Worm (Caenorhabditis elegans) whole organism, mixed stage, embryonic: ENCODE measurements around the gene F35F10.5.

Experiments
- M03D4.4 ChIP-seq: sonication (generic microtip); optimal IDR thresholded peaks from 2 replicates; lab custom pipeline; 2017; ENCODE audit warnings: mild to moderate bottlenecking, missing genetic modification characterization, missing compliant biosample characterization
- ceh-39 ChIP-seq: fragments of 150-350 bp; optimal IDR thresholded peaks from 2 replicates; lab custom pipeline; 2014; ENCODE audit warnings: missing biosample characterization, missing genetic modification characterization
- ceh-43 ChIP-seq: fragments of 200-800 bp; sonication (Bioruptor generic); optimal IDR thresholded peaks from 2 replicates; lab custom pipeline; 2018; ENCODE audit warnings: mild to moderate bottlenecking, missing genetic modification characterization, moderate library complexity, missing compliant biosample characterization
- ceh-83 ChIP-seq: fragments of 200-800 bp; sonication (Bioruptor generic); optimal IDR thresholded peaks from 2 replicates; lab custom pipeline; 2018; ENCODE audit warnings: mild to moderate bottlenecking, missing genetic modification characterization, missing compliant biosample characterization
- ces-1 ChIP-seq: fragments of 150-350 bp; optimal IDR thresholded peaks from 2 replicates; lab custom pipeline; 2014; ENCODE audit warnings: missing biosample characterization, missing genetic modification reagents, missing genetic modification characterization
- cnd-1 ChIP-seq: fragments of 200-800 bp; sonication (Bioruptor generic); optimal IDR thresholded peaks from 2 replicates; lab custom pipeline; 2018; ENCODE audit warnings: mild to moderate bottlenecking, missing genetic modification characterization, missing compliant biosample characterization
- drap-1 ChIP-seq: fragments of 200-800 bp; sonication (Bioruptor generic); optimal IDR thresholded peaks from 3 replicates; lab custom pipeline; 2018; ENCODE audit warnings: mild to moderate bottlenecking, missing genetic modification characterization, missing compliant biosample characterization
- elt-1 ChIP-seq: sonication (generic microtip); optimal IDR thresholded peaks from 2 replicates; lab custom pipeline; 2017; ENCODE audit warnings: missing genetic modification characterization, mild to moderate bottlenecking, missing compliant biosample characterization, antibody characterized with exemption, moderate library complexity, borderline replicate concordance; ENCODE audit not compliant: insufficient read depth
- elt-3 ChIP-seq: fragments of 150-350 bp; optimal IDR thresholded peaks from 2 replicates; lab custom pipeline; 2014; ENCODE audit warnings: missing biosample characterization, missing genetic modification characterization
- ham-2 ChIP-seq: fragments of 200-800 bp; sonication (Bioruptor generic); optimal IDR thresholded peaks from 2 replicates; lab custom pipeline; 2018; ENCODE audit warnings: mild to moderate bottlenecking, missing genetic modification characterization, missing compliant biosample characterization
- hlh-1 ChIP-seq: fragments of 150-350 bp; optimal IDR thresholded peaks from 2 replicates; lab custom pipeline; 2014; ENCODE audit warnings: missing biosample characterization, missing genetic modification reagents, missing genetic modification characterization
- lin-13 ChIP-seq: fragments of 150-350 bp; optimal IDR thresholded peaks from 2 replicates; lab custom pipeline; 2014; ENCODE audit warnings: missing biosample characterization, missing genetic modification characterization
- lin-32 ChIP-seq: fragments of 200-800 bp; sonication (Bioruptor generic); optimal IDR thresholded peaks from 2 replicates; lab custom pipeline; 2018; ENCODE audit warnings: mild to moderate bottlenecking, missing genetic modification characterization, missing compliant biosample characterization
- lsy-2 ChIP-seq: fragments of 150-350 bp; optimal IDR thresholded peaks from 2 replicates; lab custom pipeline; 2014; ENCODE audit warnings: missing biosample characterization, missing genetic modification characterization
- mab-5 ChIP-seq: fragments of 150-350 bp; optimal IDR thresholded peaks from 2 replicates; lab custom pipeline; 2014; ENCODE audit warnings: missing biosample characterization, missing genetic modification characterization
- mep-1 ChIP-seq: fragments of 150-350 bp; optimal IDR thresholded peaks from 2 replicates; lab custom pipeline; 2017; ENCODE audit warnings: missing biosample characterization, missing genetic modification reagents, missing genetic modification characterization, inconsistent platforms
- mls-2 ChIP-seq: sonication (generic microtip); optimal IDR thresholded peaks from 2 replicates; lab custom pipeline; 2016; ENCODE audit warnings: mild to moderate bottlenecking, missing genetic modification characterization, moderate library complexity, missing compliant biosample characterization
- nhr-12 ChIP-seq: fragments of 150-350 bp; optimal IDR thresholded peaks from 2 replicates; lab custom pipeline; 2014; ENCODE audit warnings: missing biosample characterization, missing genetic modification characterization
- nhr-2 ChIP-seq: fragments of 150-350 bp; optimal IDR thresholded peaks from 2 replicates; lab custom pipeline; 2014; ENCODE audit warnings: missing biosample characterization, missing genetic modification characterization
- nhr-76 ChIP-seq: sonication (generic microtip); optimal IDR thresholded peaks from 2 replicates; lab custom pipeline; 2017; ENCODE audit warnings: missing biosample characterization, missing genetic modification characterization
- pha-4 ChIP-seq: fragments of 150-350 bp; optimal IDR thresholded peaks from 2 replicates; lab custom pipeline; 2018; ENCODE audit warnings: missing biosample characterization, missing genetic modification reagents, missing genetic modification characterization
- sem-2 ChIP-seq: fragments of 200-800 bp; sonication (Bioruptor generic); optimal IDR thresholded peaks from 2 replicates; lab custom pipeline; 2018; ENCODE audit warnings: mild to moderate bottlenecking, missing genetic modification characterization, missing compliant biosample characterization
- snpc-4 ChIP-seq: fragments of 150-350 bp; optimal IDR thresholded peaks from 2 replicates; lab custom pipeline; 2014; ENCODE audit warnings: missing biosample characterization, missing genetic modification characterization
- sptf-1 ChIP-seq: sonication (generic microtip); optimal IDR thresholded peaks from 2 replicates; lab custom pipeline; 2017; ENCODE audit warnings: mild to moderate bottlenecking, missing genetic modification characterization, moderate library complexity, missing compliant biosample characterization
- tbx-8 ChIP-seq: fragments of 200-800 bp; sonication (Bioruptor generic); optimal IDR thresholded peaks from 2 replicates; lab custom pipeline; 2018; ENCODE audit warnings: mild to moderate bottlenecking, missing genetic modification characterization, moderate library complexity, missing compliant biosample characterization
- unc-120 ChIP-seq: sonication (generic microtip); optimal IDR thresholded peaks from 2 replicates; lab custom pipeline; 2017; ENCODE audit warnings: missing genetic modification characterization, missing compliant biosample characterization; ENCODE audit not compliant: poor library complexity, severe bottlenecking
- unc-39 ChIP-seq: fragments of 150-350 bp; optimal IDR thresholded peaks from 2 replicates; lab custom pipeline; 2014; ENCODE audit warnings: missing biosample characterization, missing genetic modification characterization
- unc-62 ChIP-seq: fragments of 150-350 bp; optimal IDR thresholded peaks from 2 replicates; lab custom pipeline; 2014; ENCODE audit warnings: missing biosample characterization, missing genetic modification reagents, missing genetic modification characterization
- zip-8 ChIP-seq: fragments of 150-350 bp; optimal IDR thresholded peaks from 2 replicates; lab custom pipeline; 2014; ENCODE audit warnings: missing biosample characterization, missing genetic modification characterization
- ztf-11 ChIP-seq: fragments of 150-350 bp; optimal IDR thresholded peaks from 2 replicates; lab custom pipeline; 2014; ENCODE audit warnings: missing biosample characterization, missing genetic modification characterization

The F35F10.5 gene

DNA sequence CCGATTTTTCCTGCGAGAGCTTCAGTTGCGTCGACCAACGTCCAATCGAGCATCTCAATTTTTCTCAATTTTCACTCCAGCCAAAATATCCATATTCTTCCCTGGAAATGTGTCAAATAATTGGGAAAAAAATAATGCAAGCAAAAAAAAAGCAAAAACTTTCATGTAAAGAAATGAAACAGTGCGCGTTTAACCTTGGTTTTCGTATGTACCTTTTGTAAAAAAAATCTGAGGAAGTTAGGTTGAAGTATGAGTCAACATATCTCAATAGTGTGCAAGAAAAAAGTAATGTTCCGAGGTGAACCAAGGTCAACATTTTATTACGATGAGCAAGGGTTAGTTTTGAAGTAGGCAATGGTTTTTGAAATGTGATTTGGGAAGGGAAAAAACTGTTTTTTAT is 34.6 kb upstream of the F35F10.5 start, which contains the start of gene T28A11.13:
TSS of gene T28A11.13 (minus strand) at position 101 of the 400 bp plus-strand sequence.
- no peak for TF ChIP-seq mep-1 (tag; lab: Kevin White, UChicago)
- no peak for TF ChIP-seq unc-120
- no peak for TF ChIP-seq drap-1
- no peak for TF ChIP-seq elt-3 (tag; lab: Kevin White, UChicago)
- no peak for TF ChIP-seq M03D4.4 (tag; lab: Kevin White, UChicago)
- TF ChIP-seq ztf-11: no peak
- TF ChIP-seq ceh-43 (GFP tag; lab: Kevin White, UChicago): no peak
- no peak for TF ChIP-seq mab-5 (tag; lab: Kevin White, UChicago)
- no peak for TF ChIP-seq sem-2 (GFP tag; lab: Kevin White, UChicago)
- TF ChIP-seq cnd-1 (tag; lab: Kevin White, UChicago): no peak
- TF ChIP-seq ham-2 (GFP tag; lab: Kevin White, UChicago): no peak
- TF ChIP-seq elt-1 (tag; lab: Kevin White, UChicago): no peak
- TF ChIP-seq, all 35 proteins: peak for 0

DNA sequence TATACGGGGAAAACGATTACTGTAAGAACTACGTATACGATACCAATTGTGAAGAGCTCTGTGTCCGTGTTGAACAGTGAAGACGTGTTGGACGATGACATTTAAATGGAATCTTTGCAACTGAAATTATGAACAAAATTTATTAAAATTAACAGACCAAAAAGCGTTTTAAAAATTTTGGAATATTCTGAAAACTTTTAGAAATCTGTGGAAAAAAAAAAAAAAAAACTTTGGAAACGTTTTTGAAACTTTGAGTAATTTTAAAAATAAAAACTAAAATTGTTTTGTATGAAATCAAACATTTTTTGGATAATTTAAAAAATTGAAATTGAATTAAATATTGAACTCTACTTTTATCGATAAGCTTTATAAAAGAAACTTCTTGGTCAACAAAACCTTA is 28.7 kb upstream of the F35F10.5 start, which contains the start of gene srt-63:
TSS of gene srt-63 (minus strand) at position 101 of the 400 bp plus-strand sequence.
- TF ChIP-seq elt-3 (tag; lab: Kevin White, UChicago) (no peak), mab-5 (tag; lab: Kevin White, UChicago) (no peak), sptf-1 (tag; lab: Kevin White, UChicago) (no peak), nhr-76 (no peak), ceh-83 (no peak), ceh-39 (tag; lab: Kevin White, UChicago) (no peak)

DNA sequence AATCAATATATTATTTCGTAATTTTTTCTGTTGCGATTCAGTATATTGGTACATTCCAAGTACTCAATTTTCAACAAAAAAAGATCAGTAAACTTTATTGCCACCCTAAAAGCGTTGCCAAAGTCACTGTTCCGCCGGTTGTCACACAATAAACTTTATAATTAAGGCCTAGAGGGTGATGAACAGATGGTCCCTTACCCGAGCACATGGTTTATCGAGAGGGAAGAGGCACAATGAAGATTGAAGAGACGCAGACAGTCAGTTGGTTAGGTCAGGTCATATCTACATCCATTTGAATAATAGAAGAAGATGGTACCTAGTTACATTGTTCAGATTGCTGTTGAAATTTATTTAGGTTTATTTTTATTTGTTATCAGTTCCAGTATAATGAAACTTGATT is 27.9 kb upstream of the F35F10.5 start:
- no peak for TF ChIP-seq mab-5 (tag; lab: Kevin White, UChicago)
- no peak for TF ChIP-seq ham-2 (GFP tag; lab: Kevin White, UChicago)
- TF ChIP-seq mep-1 (tag; lab: Kevin White, UChicago): peak; percentile 14
- no peak for TF ChIP-seq ztf-11
- no peak for TF ChIP-seq elt-3 (tag; lab: Kevin White, UChicago)
- TF ChIP-seq pha-4: no peak
- TF ChIP-seq sem-2 (GFP tag; lab: Kevin White, UChicago): no peak
- peak; percentile 87 for TF ChIP-seq hlh-1 (tag; lab: Kevin White, UChicago)
- no peak for TF ChIP-seq ceh-39 (tag; lab: Kevin White, UChicago)
- no peak for TF ChIP-seq snpc-4 (tag; lab: Kevin White, UChicago)
- TF ChIP-seq tbx-8 (GFP tag; lab: Kevin White, UChicago): no peak
- peak; percentile 88 for TF ChIP-seq lin-32
- peak; percentile 61 for TF ChIP-seq nhr-2 (tag; lab: Kevin White, UChicago)
- no peak for TF ChIP-seq unc-62 (GFP tag; lab: Kevin White, UChicago)
- TF ChIP-seq ces-1: no peak
- no peak for TF ChIP-seq nhr-12 (tag; lab: Kevin White, UChicago)
- no peak for TF ChIP-seq zip-8
- TF ChIP-seq mls-2 (tag; lab: Kevin White, UChicago): no peak
- TF ChIP-seq lsy-2 (tag; lab: Kevin White, UChicago): no peak
- TF ChIP-seq cnd-1 (tag; lab: Kevin White, UChicago): peak; percentile 93
- TF ChIP-seq, all 35 proteins: peak for 5

DNA sequence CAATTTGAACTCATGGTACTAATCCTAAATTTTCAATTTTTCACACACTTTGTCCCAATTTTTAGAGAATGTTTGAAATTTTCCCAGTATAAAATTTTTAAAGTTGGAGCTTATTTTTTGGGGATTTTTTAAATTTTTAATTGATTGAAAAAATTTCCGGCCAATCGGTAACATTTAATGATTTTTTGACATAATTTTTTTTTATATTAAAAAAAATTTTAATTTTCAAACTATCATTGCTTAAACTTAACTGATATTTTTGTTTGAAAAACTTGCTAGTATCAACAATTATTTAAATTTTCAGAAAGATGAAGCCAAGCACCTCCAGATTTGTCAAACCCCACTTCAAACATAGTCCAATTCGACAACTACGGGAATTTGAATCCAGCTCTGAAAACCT is 27.5 kb upstream of the F35F10.5 start, which contains the start of gene T28A11.22:
TSS of gene T28A11.22 (plus strand) at position 301 of the 400 bp plus-strand sequence.
- no peak for TF ChIP-seq nhr-12 (tag; lab: Kevin White, UChicago)
- no peak for TF ChIP-seq ceh-43 (GFP tag; lab: Kevin White, UChicago)
- TF ChIP-seq, all 35 proteins: peak for 0

DNA sequence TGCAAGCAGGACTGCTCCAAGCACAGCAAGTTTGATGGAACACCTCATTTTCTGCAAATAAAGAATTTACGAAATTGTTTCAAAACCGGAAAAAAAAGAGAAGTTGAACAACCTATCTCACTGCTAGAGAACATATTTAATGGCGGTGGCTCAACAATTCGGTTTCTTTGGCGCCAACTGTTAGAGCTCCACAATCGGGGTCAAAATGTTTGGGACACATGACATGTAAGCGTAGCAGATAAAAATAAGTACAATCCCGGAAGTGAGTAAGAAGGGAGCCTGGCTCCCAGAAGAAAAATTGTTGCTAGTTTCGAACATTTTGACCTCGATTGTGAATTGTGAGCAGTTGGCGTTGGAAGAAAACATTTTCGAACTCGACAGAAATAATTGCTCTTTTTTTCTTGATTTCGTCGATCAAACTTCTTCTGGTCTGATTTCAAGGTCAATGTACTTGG is 25.5 kb upstream of the F35F10.5 start, which contains the start of gene T28A11.16:
TSS of gene T28A11.16 (minus strand) at position 51 of the 455 bp plus-strand sequence.
- TF ChIP-seq ztf-11: no peak
- TF ChIP-seq sem-2 (GFP tag; lab: Kevin White, UChicago): no peak
- TF ChIP-seq zip-8: no peak
- TF ChIP-seq unc-39: no peak
- TF ChIP-seq mls-2 (tag; lab: Kevin White, UChicago): no peak
- TF ChIP-seq lin-13: no peak
- no peak for TF ChIP-seq hlh-1 (tag; lab: Kevin White, UChicago)
- TF ChIP-seq ham-2 (GFP tag; lab: Kevin White, UChicago): no peak
- no peak for TF ChIP-seq ceh-83
